Fruit fly (Drosophila melanogaster) whole organism, embryonic: ENCODE data around the gene Cad89D.

ENCODE experiments used
- Bteb2 ChIP-seq: fragments of 200-800 bp; sonication (Bioruptor generic); optimal IDR thresholded peaks from 2 replicates; lab custom pipeline; 2016; ENCODE audit warnings: missing biosample characterization, missing genetic modification characterization
- CG10209 ChIP-seq: fragments of 200-800 bp; sonication (Bioruptor generic); optimal IDR thresholded peaks from 3 replicates; lab custom pipeline; 2017; ENCODE audit warnings: missing biosample characterization, mild to moderate bottlenecking, missing genetic modification characterization, missing genetic modification reagents
- CG10321 ChIP-seq: fragments of 200-800 bp; sonication (Bioruptor generic); IDR thresholded peaks from 2 replicates; pipeline ENCODE4 v1.3.6; 2022; ENCODE audit warnings: missing biosample characterization, missing genetic modification characterization
- CG10959 ChIP-seq: fragments of 200-800 bp; sonication (Bioruptor generic); IDR thresholded peaks from 2 replicates; pipeline ENCODE4 v1.3.6; 2022; ENCODE audit warnings: missing biosample characterization, missing genetic modification characterization
- CG11504 ChIP-seq: fragments of 200-800 bp; sonication (Bioruptor generic); optimal IDR thresholded peaks from 3 replicates; lab custom pipeline; 2019; ENCODE audit warnings: missing biosample characterization, mild to moderate bottlenecking, missing genetic modification characterization, moderate library complexity
- CG13287 ChIP-seq: fragments of 200-800 bp; sonication (Bioruptor generic); IDR thresholded peaks from 2 replicates; pipeline ENCODE4 v1.3.6; 2022; ENCODE audit warnings: missing biosample characterization, missing genetic modification characterization; ENCODE audit not compliant: partially characterized antibody
- CG13624 ChIP-seq: fragments of 200-800 bp; sonication (Bioruptor generic); optimal IDR thresholded peaks from 2 replicates; lab custom pipeline; 2016; ENCODE audit warnings: missing biosample characterization, missing genetic modification characterization
- CG14860 ChIP-seq: fragments of 200-800 bp; sonication (Bioruptor generic); IDR thresholded peaks from 3 replicates; pipeline ENCODE4 v1.3.6; 2022; ENCODE audit warnings: missing biosample characterization, missing genetic modification characterization; ENCODE audit not compliant: partially characterized antibody
- CG2202 ChIP-seq: fragments of 200-800 bp; sonication (Bioruptor generic); optimal IDR thresholded peaks from 2 replicates; lab custom pipeline; 2018; ENCODE audit warnings: missing biosample characterization, mild to moderate bottlenecking, missing genetic modification characterization
- CG31388 ChIP-seq: fragments of 200-800 bp; sonication (Bioruptor generic); optimal IDR thresholded peaks from 2 replicates; lab custom pipeline; 2016; ENCODE audit warnings: missing biosample characterization, missing genetic modification characterization
- CG5953 ChIP-seq: fragments of 200-800 bp; sonication (Bioruptor generic); IDR thresholded peaks from 2 replicates; pipeline ENCODE4 v1.3.6; 2022; ENCODE audit warnings: missing biosample characterization, missing genetic modification characterization
- CG8765 ChIP-seq: fragments of 200-800 bp; sonication (Bioruptor generic); IDR thresholded peaks from 2 replicates; pipeline ENCODE4 v1.3.6; 2022; ENCODE audit warnings: missing biosample characterization, missing genetic modification characterization
- CHES-1-like ChIP-seq: fragments of 200-800 bp; sonication (Bioruptor generic); optimal IDR thresholded peaks from 2 replicates; lab custom pipeline; 2016; ENCODE audit warnings: missing biosample characterization, missing genetic modification characterization
- CrebB ChIP-seq: fragments of 200-800 bp; sonication (Bioruptor generic); optimal IDR thresholded peaks from 3 replicates; lab custom pipeline; 2018; ENCODE audit warnings: missing biosample characterization, mild to moderate bottlenecking, missing genetic modification characterization
- D19A ChIP-seq: fragments of 200-800 bp; optimal IDR thresholded peaks from 3 replicates; lab custom pipeline; 2019; ENCODE audit warnings: missing biosample characterization, mild to moderate bottlenecking, missing genetic modification characterization, moderate library complexity
- Dfd ChIP-seq, 2 experiments: fragments of >200 bp; optimal IDR thresholded peaks; 2 replicates each; lab custom pipeline; 2017; ENCODE audit warnings: missing biosample characterization in 2 of 2, missing genetic modification characterization in 2 of 2
- Elba2 ChIP-seq: fragments of 200-800 bp; sonication (Bioruptor generic); optimal IDR thresholded peaks from 3 replicates; lab custom pipeline; 2016; ENCODE audit warnings: missing biosample characterization, missing genetic modification characterization
- Ets65A ChIP-seq: fragments of 200-800 bp; sonication (Bioruptor generic); peaks from one replicate; lab custom pipeline; 2016; ENCODE audit warnings: missing biosample characterization, missing genetic modification characterization
- Fer2 ChIP-seq: fragments of 200-800 bp; sonication (Bioruptor generic); optimal IDR thresholded peaks from 2 replicates; lab custom pipeline; 2018; ENCODE audit warnings: missing biosample characterization, mild to moderate bottlenecking, missing genetic modification characterization, moderate library complexity
- Fer3 ChIP-seq: fragments of 200-800 bp; sonication (Bioruptor generic); optimal IDR thresholded peaks from 2 replicates; lab custom pipeline; 2018; ENCODE audit warnings: missing biosample characterization, mild to moderate bottlenecking, missing genetic modification characterization, moderate library complexity
- Hr3 ChIP-seq: fragments of 200-800 bp; sonication (Bioruptor generic); optimal IDR thresholded peaks from 3 replicates; lab custom pipeline; 2016; ENCODE audit warnings: missing biosample characterization, missing genetic modification characterization
- Hr39 ChIP-seq: fragments of >200 bp; optimal IDR thresholded peaks from 2 replicates; lab custom pipeline; 2017
- Lpt ChIP-seq: fragments of >200 bp; optimal IDR thresholded peaks from 2 replicates; lab custom pipeline; 2018; ENCODE audit warnings: missing biosample characterization, missing genetic modification characterization
- Optix ChIP-seq: fragments of 200-800 bp; sonication (Bioruptor generic); IDR thresholded peaks from 3 replicates; pipeline ENCODE4 v1.3.6; 2022; ENCODE audit warnings: missing biosample characterization, missing genetic modification characterization
- Rfx ChIP-seq: fragments of 200-800 bp; sonication (Bioruptor generic); IDR thresholded peaks from 2 replicates; pipeline ENCODE4 v1.3.6; 2022; ENCODE audit warnings: missing biosample characterization, missing genetic modification characterization
- Sry-β ChIP-seq: fragments of 200-800 bp; sonication (Bioruptor generic); optimal IDR thresholded peaks from 2 replicates; lab custom pipeline; 2018; ENCODE audit warnings: missing biosample characterization, mild to moderate bottlenecking, missing genetic modification characterization, moderate library complexity
- TFAM ChIP-seq: fragments of 200-800 bp; sonication (Bioruptor generic); optimal IDR thresholded peaks from 2 replicates; lab custom pipeline; 2017; ENCODE audit warnings: missing biosample characterization, missing genetic modification characterization, inconsistent platforms
- Tbp ChIP-seq: fragments of >200 bp; optimal IDR thresholded peaks from 2 replicates; lab custom pipeline; 2018; ENCODE audit warnings: missing biosample characterization, missing genetic modification characterization
- Usf ChIP-seq: fragments of 200-800 bp; sonication (Bioruptor generic); optimal IDR thresholded peaks from 2 replicates; lab custom pipeline; 2017; ENCODE audit warnings: missing genotype, missing biosample characterization, missing genetic modification characterization
- Vsx1 ChIP-seq: fragments of 200-800 bp; sonication (Bioruptor generic); optimal IDR thresholded peaks from 2 replicates; lab custom pipeline; 2017; ENCODE audit warnings: missing biosample characterization, mild to moderate bottlenecking, missing genetic modification characterization, missing genetic modification reagents
- ab ChIP-seq: fragments of 200-800 bp; sonication (Bioruptor generic); optimal IDR thresholded peaks from 2 replicates; lab custom pipeline; 2016; ENCODE audit warnings: missing biosample characterization, missing genetic modification characterization
- ash1 ChIP-seq: fragments of 200-800 bp; sonication (Bioruptor generic); optimal IDR thresholded peaks from 2 replicates; lab custom pipeline; 2018; ENCODE audit warnings: missing biosample characterization, mild to moderate bottlenecking, missing genetic modification characterization
- croc ChIP-seq: fragments of 200-800 bp; sonication (Bioruptor generic); conservative IDR thresholded peaks from 3 replicates; pipeline ENCODE4 v1.3.6; 2022; ENCODE audit warnings: missing biosample characterization, missing genetic modification characterization
- disco-r ChIP-seq: fragments of 200-800 bp; sonication (Bioruptor generic); optimal IDR thresholded peaks from 2 replicates; lab custom pipeline; 2016; ENCODE audit warnings: missing biosample characterization, missing genetic modification characterization
- en ChIP-seq: fragments of 200-800 bp; sonication (Bioruptor generic); optimal IDR thresholded peaks from 2 replicates; lab custom pipeline; 2016; ENCODE audit warnings: missing biosample characterization, missing genetic modification characterization
- fd102C ChIP-seq: fragments of 200-800 bp; sonication (Bioruptor generic); optimal IDR thresholded peaks from 2 replicates; lab custom pipeline; 2018; ENCODE audit warnings: missing biosample characterization, mild to moderate bottlenecking, missing genetic modification characterization, moderate library complexity
- fd96Cb ChIP-seq: fragments of 200-800 bp; sonication (Bioruptor generic); optimal IDR thresholded peaks from 2 replicates; lab custom pipeline; 2018; ENCODE audit warnings: missing biosample characterization, mild to moderate bottlenecking, missing genetic modification characterization, moderate library complexity
- ham ChIP-seq: fragments of 200-800 bp; sonication (Bioruptor generic); IDR thresholded peaks from 2 replicates; pipeline ENCODE4 v1.3.6; 2022; ENCODE audit warnings: missing biosample characterization, missing genetic modification characterization
- jumu ChIP-seq: fragments of 200-800 bp; sonication (Bioruptor generic); optimal IDR thresholded peaks from 3 replicates; lab custom pipeline; 2016; ENCODE audit warnings: missing biosample characterization, missing genetic modification characterization
- lilli ChIP-seq: fragments of 200-800 bp; sonication (Bioruptor generic); optimal IDR thresholded peaks from 3 replicates; lab custom pipeline; 2016; ENCODE audit warnings: missing biosample characterization, missing genetic modification characterization
- org-1 ChIP-seq: fragments of 200-800 bp; sonication (Bioruptor generic); optimal IDR thresholded peaks from 2 replicates; lab custom pipeline; 2017; ENCODE audit warnings: missing biosample characterization, missing genetic modification characterization
- pan ChIP-seq, 4 experiments: fragments of >200 bp in 3 of 4; fragments of 200-800 bp in 1 of 4; sonication (Bioruptor generic) in 1 of 4; optimal IDR thresholded peaks in 3 of 4; IDR thresholded peaks in 1 of 4; 2 replicates each; pipeline versions ENCODE4 v1.3.6 to Lab custom; 2017 to 2022; ENCODE audit warnings: missing biosample characterization in 2 of 4, missing genetic modification characterization in 2 of 4, mixed read lengths in 1 of 4
- pita ChIP-seq: fragments of 200-800 bp; sonication (Bioruptor generic); optimal IDR thresholded peaks from 2 replicates; lab custom pipeline; 2017; ENCODE audit warnings: missing biosample characterization, mild to moderate bottlenecking, missing genetic modification characterization
- pros ChIP-seq: fragments of 200-800 bp; sonication (Bioruptor generic); optimal IDR thresholded peaks from 3 replicates; lab custom pipeline; 2019; ENCODE audit warnings: missing biosample characterization, mild to moderate bottlenecking, missing genetic modification characterization, moderate library complexity
- psq ChIP-seq: fragments of 200-800 bp; sonication (Bioruptor generic); optimal IDR thresholded peaks from 2 replicates; lab custom pipeline; 2017; ENCODE audit warnings: missing biosample characterization, missing genetic modification characterization
- repo ChIP-seq: fragments of 200-800 bp; sonication (Bioruptor generic); optimal IDR thresholded peaks from 2 replicates; lab custom pipeline; 2016; ENCODE audit warnings: missing biosample characterization, missing genetic modification characterization
- row ChIP-seq: fragments of 200-800 bp; sonication (Bioruptor generic); IDR thresholded peaks from 3 replicates; pipeline ENCODE4 v1.3.6; 2022; ENCODE audit warnings: missing biosample characterization, missing genetic modification characterization
- slbo ChIP-seq: fragments of 200-800 bp; sonication (Bioruptor generic); IDR thresholded peaks from 2 replicates; pipeline ENCODE4 v1.3.6; 2022; ENCODE audit warnings: missing biosample characterization, missing genetic modification characterization
- unpg ChIP-seq: fragments of 200-800 bp; sonication (Bioruptor generic); optimal IDR thresholded peaks from 3 replicates; lab custom pipeline; 2018; ENCODE audit warnings: missing biosample characterization, mild to moderate bottlenecking, missing genetic modification characterization, moderate library complexity
- yki ChIP-seq: fragments of >200 bp; optimal IDR thresholded peaks from 3 replicates; lab custom pipeline; 2018

Gene Cad89D

dm6 chr3R:16449187-16449973 is 45.8 kb downstream of the Cad89D start (continued):
- TF ChIP-seq Rfx (GFP tag; lab: Robert Waterston, UW): peak; percentile 90
- TF ChIP-seq repo (GFP tag; lab: Kevin White, UChicago): peak; percentile 95
- peak; percentile 75 for TF ChIP-seq psq (GFP tag; lab: Kevin White, UChicago)
- TF ChIP-seq jumu: peak; percentile 95
- TF ChIP-seq Fer2: peak; percentile 86
- TF ChIP-seq Usf (GFP tag; lab: Kevin White, UChicago): peak; percentile 92
- TF ChIP-seq CG11504 (tag; lab: Kevin White, UChicago): peak; percentile 93
- peak; percentile 31 for TF ChIP-seq Elba2 (GFP tag; lab: Kevin White, UChicago)
- peak; percentile 89 for TF ChIP-seq TFAM (GFP tag; lab: Kevin White, UChicago)
- TF ChIP-seq Fer3 (tag; lab: Kevin White, UChicago): peak; percentile 88
- TF ChIP-seq slbo (GFP tag; lab: Robert Waterston, UW): peak; percentile 93
- TF ChIP-seq Hr39 (lab: Kevin White, UChicago): no peak
- 0 out of 2 replicates have a peak, but pooled peaks have one; percentile 43 for TF ChIP-seq ham (GFP tag; lab: Robert Waterston, UW)
- TF ChIP-seq CG8765: peak; percentile 93
- peak; percentile 80 for TF ChIP-seq en (GFP tag; lab: Kevin White, UChicago)
- TF ChIP-seq CG10959: peak; percentile 98
- no peak for TF ChIP-seq pita (GFP tag; lab: Kevin White, UChicago)
- TF ChIP-seq pan (optimal IDR thresholded peaks at IDR 0.05; lab: Kevin White, UChicago): no peak
- peak in 1 of 2 experiments; percentile 92 for TF ChIP-seq pan (GFP tag; optimal IDR thresholded peaks at IDR 0.05 in 1 of 2, IDR thresholded peaks at IDR 0.05 in 1 of 2)
- TF ChIP-seq ab (GFP tag; lab: Kevin White, UChicago): peak; percentile 85
- peak; percentile 93 for TF ChIP-seq row (GFP tag; lab: Robert Waterston, UW)
- peak; percentile 96 for TF ChIP-seq pros
- TF ChIP-seq CG5953 (GFP tag; lab: Robert Waterston, UW): peak; percentile 92
- peak; percentile 56 for TF ChIP-seq yki (lab: Kevin White, UChicago)
- peak; percentile 100 for TF ChIP-seq Ets65A
- TF ChIP-seq CG14860 (GFP tag; lab: Robert Waterston, UW): peak; percentile 64
- TF ChIP-seq Vsx1: peak; percentile 26
- TF ChIP-seq Sry-β: peak; percentile 60
- no peak for TF ChIP-seq Tbp
- TF ChIP-seq CG10209: peak; percentile 90
- TF ChIP-seq ash1: peak; percentile 62
- TF ChIP-seq CG31388 (GFP tag; lab: Kevin White, UChicago): peak; percentile 87
- peak; percentile 77 for TF ChIP-seq CrebB (tag; lab: Kevin White, UChicago)
- TF ChIP-seq CG10321 (GFP tag; lab: Robert Waterston, UW): peak; percentile 34; the same call in 1 of the 2 replicates
- peak; percentile 88 for TF ChIP-seq org-1 (GFP tag; lab: Kevin White, UChicago)
- peak; percentile 26 for TF ChIP-seq fd102C (GFP tag; lab: Kevin White, UChicago)
- TF ChIP-seq lilli (GFP tag; lab: Kevin White, UChicago): peak; percentile 89
- TF ChIP-seq CG13624 (GFP tag; lab: Kevin White, UChicago): peak; percentile 93
- TF ChIP-seq croc (GFP tag; lab: Robert Waterston, UW): peak; percentile 97
- TF ChIP-seq Lpt (GFP tag; lab: Kevin White, UChicago): no peak
- peak; percentile 92 for TF ChIP-seq D19A (tag; lab: Kevin White, UChicago)
- peak; percentile 50 for TF ChIP-seq Bteb2 (GFP tag; lab: Kevin White, UChicago)
- peak; percentile 80 for TF ChIP-seq disco-r (GFP tag; lab: Kevin White, UChicago)
- peak; percentile 89 for TF ChIP-seq CG2202 (tag; lab: Kevin White, UChicago)
- peak; percentile 94 for TF ChIP-seq Optix
- TF ChIP-seq Hr3 (GFP tag; lab: Kevin White, UChicago): peak; percentile 91
- TF ChIP-seq unpg: peak; percentile 97
- TF ChIP-seq CG13287: no peak
- TF ChIP-seq fd96Cb: peak; percentile 98
- TF ChIP-seq Dfd (GFP tag; optimal IDR thresholded peaks at IDR 0.05; lab: Kevin White, UChicago): no peak
- TF ChIP-seq CHES-1-like (GFP tag; lab: Kevin White, UChicago): peak; percentile 87
